Worm (Caenorhabditis elegans) whole organism, L4 larva: ENCODE results near the gene mlt-10.

ENCODE experiments used
- F10B5.3 ChIP-seq: sonication (generic microtip); optimal IDR thresholded peaks from 2 replicates; lab custom pipeline; 2016; ENCODE audit warnings: mild to moderate bottlenecking, missing genetic modification characterization, missing compliant biosample characterization
- F49E8.2 ChIP-seq: sonication (generic microtip); optimal IDR thresholded peaks from 2 replicates; lab custom pipeline; 2016; ENCODE audit warnings: missing compliant biosample characterization, mild to moderate bottlenecking, missing genetic modification characterization, borderline replicate concordance
- Y75B8A.6 ChIP-seq: fragments of 200-800 bp; sonication (Bioruptor generic); IDR thresholded peaks from 2 replicates; pipeline ENCODE4 v1.3.6; 2022; ENCODE audit warnings: missing genetic modification reagents, missing genetic modification characterization, missing compliant biosample characterization
- aha-1 ChIP-seq: fragments of 150-350 bp; peaks from one replicate; lab custom pipeline; 2014; ENCODE audit warnings: missing biosample characterization, missing genetic modification characterization
- ama-1 ChIP-seq: fragments of 150-350 bp; optimal IDR thresholded peaks from 2 replicates; lab custom pipeline; 2014; ENCODE audit warnings: inconsistent platforms, mixed read lengths
- ceh-62 ChIP-seq: sonication (generic microtip); optimal IDR thresholded peaks from 2 replicates; lab custom pipeline; 2017; ENCODE audit warnings: missing biosample characterization, missing genetic modification characterization
- daf-12 ChIP-seq: fragments of 150-350 bp; optimal IDR thresholded peaks from 2 replicates; lab custom pipeline; 2014; ENCODE audit warnings: missing biosample characterization, missing genetic modification reagents, missing genetic modification characterization
- daf-16 ChIP-seq, 3 experiments: sonication (generic microtip); optimal IDR thresholded peaks; 2 replicates each; lab custom pipeline; 2016 to 2017; ENCODE audit warnings: missing genetic modification characterization in 3 of 3, missing genetic modification reagents in 3 of 3, mild to moderate bottlenecking in 2 of 3, missing compliant biosample characterization in 2 of 3, missing biosample characterization in 1 of 3, moderate library complexity in 1 of 3
- daf-8 ChIP-seq: fragments of 200-800 bp; sonication (Bioruptor generic); IDR thresholded peaks from 2 replicates; pipeline ENCODE4 v1.3.6; 2022; ENCODE audit warnings: missing genetic modification characterization, missing compliant biosample characterization
- gei-8 ChIP-seq: fragments of 200-800 bp; sonication (Bioruptor generic); optimal IDR thresholded peaks from 2 replicates; lab custom pipeline; 2018; ENCODE audit warnings: mild to moderate bottlenecking, missing genetic modification characterization, missing compliant biosample characterization
- hif-1 ChIP-seq, 2 experiments: sonication (generic microtip); optimal IDR thresholded peaks; 2 replicates each; lab custom pipeline; 2016 to 2017; ENCODE audit warnings: missing compliant biosample characterization in 2 of 2, missing genetic modification characterization in 2 of 2, missing genetic modification reagents in 2 of 2, missing genotype in 2 of 2, mild to moderate bottlenecking in 1 of 2
- hmg-1.1 ChIP-seq: fragments of 200-800 bp; sonication (Bioruptor generic); IDR thresholded peaks from 2 replicates; pipeline ENCODE4 v1.3.6; 2022; ENCODE audit warnings: missing genetic modification reagents, missing genetic modification characterization, missing compliant biosample characterization
- jun-1 ChIP-seq: fragments of 150-350 bp; optimal IDR thresholded peaks from 2 replicates; lab custom pipeline; 2014; ENCODE audit warnings: missing biosample characterization, missing genetic modification reagents, missing genetic modification characterization
- lin-13 ChIP-seq: fragments of 150-350 bp; optimal IDR thresholded peaks from 2 replicates; lab custom pipeline; 2014; ENCODE audit warnings: missing biosample characterization, missing genetic modification reagents, missing genetic modification characterization
- lin-15B ChIP-seq: fragments of 150-350 bp; sonication (generic microtip); optimal IDR thresholded peaks from 3 replicates; lab custom pipeline; 2014; ENCODE audit warnings: missing biosample characterization, missing genetic modification characterization
- lin-29 ChIP-seq: fragments of 200-800 bp; sonication (Bioruptor generic); IDR thresholded peaks from 2 replicates; pipeline ENCODE4 v1.3.6; 2022; ENCODE audit warnings: missing genetic modification reagents, missing genetic modification characterization, missing compliant biosample characterization
- lin-38 ChIP-seq: fragments of 200-800 bp; sonication (Bioruptor generic); IDR thresholded peaks from 2 replicates; pipeline ENCODE4 v1.3.6; 2022; ENCODE audit warnings: missing genetic modification reagents, missing genetic modification characterization, missing compliant biosample characterization
- lir-3 ChIP-seq: sonication (generic microtip); optimal IDR thresholded peaks from 2 replicates; lab custom pipeline; 2016; ENCODE audit warnings: mild to moderate bottlenecking, missing genetic modification characterization, missing compliant biosample characterization
- mep-1 ChIP-seq: fragments of 150-350 bp; sonication (generic microtip); optimal IDR thresholded peaks from 3 replicates; lab custom pipeline; 2014; ENCODE audit warnings: missing biosample characterization, missing genetic modification characterization
- nhr-11 ChIP-seq: fragments of 150-350 bp; optimal IDR thresholded peaks from 2 replicates; lab custom pipeline; 2014; ENCODE audit warnings: missing biosample characterization, missing genetic modification characterization
- nhr-25 ChIP-seq: sonication (generic microtip); optimal IDR thresholded peaks from 2 replicates; lab custom pipeline; 2017; ENCODE audit warnings: missing genetic modification characterization, mild to moderate bottlenecking, missing compliant biosample characterization, antibody characterized with exemption, moderate library complexity, borderline replicate concordance; ENCODE audit not compliant: insufficient read depth
- nhr-28 ChIP-seq: fragments of 150-350 bp; optimal IDR thresholded peaks from 2 replicates; lab custom pipeline; 2014; ENCODE audit warnings: missing biosample characterization, missing genetic modification characterization
- nhr-48 ChIP-seq: sonication (generic microtip); optimal IDR thresholded peaks from 2 replicates; lab custom pipeline; 2016; ENCODE audit warnings: mild to moderate bottlenecking, missing genetic modification characterization, missing compliant biosample characterization
- php-3 ChIP-seq: fragments of 200-800 bp; sonication (Bioruptor generic); IDR thresholded peaks from 2 replicates; pipeline ENCODE4 v1.3.6; 2022; ENCODE audit warnings: missing genetic modification reagents, missing genetic modification characterization, missing compliant biosample characterization
- rbr-2 ChIP-seq: sonication (generic microtip); optimal IDR thresholded peaks from 2 replicates; lab custom pipeline; 2016; ENCODE audit warnings: missing genotype, missing genetic modification characterization, missing compliant biosample characterization
- snpc-1.2 ChIP-seq: fragments of 200-800 bp; sonication (Bioruptor generic); IDR thresholded peaks from 2 replicates; pipeline ENCODE4 v1.3.6; 2022; ENCODE audit warnings: missing genetic modification reagents, missing genetic modification characterization, missing compliant biosample characterization
- spr-1 ChIP-seq: sonication (generic microtip); optimal IDR thresholded peaks from 2 replicates; lab custom pipeline; 2016; ENCODE audit warnings: mild to moderate bottlenecking, missing genetic modification characterization, missing compliant biosample characterization
- spr-3 ChIP-seq: fragments of 200-800 bp; sonication (Bioruptor generic); optimal IDR thresholded peaks from 2 replicates; lab custom pipeline; 2018; ENCODE audit warnings: mild to moderate bottlenecking, missing genetic modification characterization, missing compliant biosample characterization
- unc-130 ChIP-seq: sonication (generic microtip); optimal IDR thresholded peaks from 2 replicates; lab custom pipeline; 2016; ENCODE audit warnings: missing genetic modification reagents, missing genetic modification characterization, missing compliant biosample characterization
- unc-39 ChIP-seq: sonication (generic microtip); optimal IDR thresholded peaks from 2 replicates; lab custom pipeline; 2017; ENCODE audit warnings: missing biosample characterization, missing genetic modification characterization
- vab-7 ChIP-seq: fragments of 200-800 bp; sonication (Bioruptor generic); IDR thresholded peaks from 2 replicates; pipeline ENCODE4 v1.3.6; 2022; ENCODE audit warnings: missing genetic modification reagents, missing genetic modification characterization, missing compliant biosample characterization

The mlt-10 gene

ce11 chrII:582649-583048 lies 36.1 kb downstream of the mlt-10 start, which contains the start of gene fbxb-14:
fbxb-14 (minus strand) TSS chrII:582749.
- TF ChIP-seq daf-12 (tag; lab: Kevin White, UChicago) (no peak), Y75B8A.6 (GFP tag; lab: Robert Waterston, UW) (no peak), nhr-11 (tag; lab: Kevin White, UChicago) (no peak), F49E8.2 (tag; lab: Kevin White, UChicago) (no peak), nhr-48 (tag; lab: Kevin White, UChicago) (no peak), vab-7 (GFP tag; lab: Robert Waterston, UW) (no peak), php-3 (no peak), ceh-62 (tag; lab: Kevin White, UChicago) (no peak), lin-15B (no peak), hmg-1.1 (GFP tag; lab: Robert Waterston, UW) (no peak), F10B5.3 (tag; lab: Kevin White, UChicago) (no peak)

ce11 chrII:584321-584848 lies 37.9 kb downstream of the mlt-10 start, which contains the start of the genes W08F4.12 and W08F4.13:
W08F4.12 (minus strand) TSS chrII:584421.
W08F4.13 (plus strand) TSS chrII:584798.
- no peak for TF ChIP-seq nhr-25 (tag; lab: Kevin White, UChicago)

- TF ChIP-seq daf-8 (no peak), ama-1 (lab: Kevin White, UChicago) (no peak), php-3 (no peak), lir-3 (tag; lab: Kevin White, UChicago) (no peak), mep-1 (tag; lab: Kevin White, UChicago) (no peak), gei-8 (GFP tag; lab: Kevin White, UChicago) (no peak), lin-13 (GFP tag; lab: Kevin White, UChicago) (no peak), snpc-1.2 (GFP tag; lab: Robert Waterston, UW) (no peak), unc-39 (no peak), lin-29 (no peak), vab-7 (GFP tag; lab: Robert Waterston, UW) (no peak), unc-130 (GFP tag; lab: Kevin White, UChicago) (no peak), aha-1 (tag; lab: Kevin White, UChicago) (no peak), spr-1 (no peak), spr-3 (GFP tag; lab: Kevin White, UChicago) (no peak), daf-16 (GFP tag; optimal IDR thresholded peaks at IDR 0.05; lab: Kevin White, UChicago) (no peak), daf-16 (tag; optimal IDR thresholded peaks at IDR 0.05; lab: Kevin White, UChicago) (no peak), rbr-2 (no peak), hif-1 (tag; optimal IDR thresholded peaks at IDR 0.05; lab: Kevin White, UChicago) (no peak)
Observed at ce11 chrII:587533-587932, 41.0 kb downstream of the mlt-10 start, which contains the start of gene fbxb-34. fbxb-34 (plus strand) TSS chrII:587833.

- TF ChIP-seq nhr-28 (no peak), mep-1 (tag; lab: Kevin White, UChicago) (no peak), jun-1 (tag; lab: Kevin White, UChicago) (no peak)
Observed at ce11 chrII:591110-591509, 44.6 kb downstream of the mlt-10 start, which contains the start of gene W08F4.10. W08F4.10 (minus strand) TSS chrII:591210.

- peak; percentile 35; the same call in 1 of the 2 replicates for TF ChIP-seq lin-38 (GFP tag; lab: Robert Waterston, UW)
- TF ChIP-seq, all 104 proteins: peak for 1; not testable (repeated sequence) for 103
Observed at ce11 chrII:593221-593620, 46.7 kb downstream of the mlt-10 start, which contains the start of gene W08F4.1. W08F4.1 (plus strand) TSS chrII:593521.
